Worm (Caenorhabditis elegans) whole organism, mixed stage, embryonic: ENCODE data around the gene Y45G5AM.9.

Experiments used
- M03D4.4 ChIP-seq: sonication (generic microtip); optimal IDR thresholded peaks from 2 replicates; lab custom pipeline; 2017; ENCODE audit warnings: mild to moderate bottlenecking, missing genetic modification characterization, missing compliant biosample characterization
- bed-3 ChIP-seq: fragments of 200-800 bp; sonication (Bioruptor generic); optimal IDR thresholded peaks from 3 replicates; lab custom pipeline; 2018; ENCODE audit warnings: mild to moderate bottlenecking, missing genetic modification characterization, moderate library complexity, missing compliant biosample characterization
- blmp-1 ChIP-seq: fragments of 150-350 bp; optimal IDR thresholded peaks from 2 replicates; lab custom pipeline; 2014; ENCODE audit warnings: missing biosample characterization, missing genetic modification characterization
- ceh-39 ChIP-seq: fragments of 150-350 bp; optimal IDR thresholded peaks from 2 replicates; lab custom pipeline; 2014; ENCODE audit warnings: missing biosample characterization, missing genetic modification characterization
- ceh-43 ChIP-seq: fragments of 200-800 bp; sonication (Bioruptor generic); optimal IDR thresholded peaks from 2 replicates; lab custom pipeline; 2018; ENCODE audit warnings: mild to moderate bottlenecking, missing genetic modification characterization, moderate library complexity, missing compliant biosample characterization
- ceh-83 ChIP-seq: fragments of 200-800 bp; sonication (Bioruptor generic); optimal IDR thresholded peaks from 2 replicates; lab custom pipeline; 2018; ENCODE audit warnings: mild to moderate bottlenecking, missing genetic modification characterization, missing compliant biosample characterization
- ces-1 ChIP-seq: fragments of 150-350 bp; optimal IDR thresholded peaks from 2 replicates; lab custom pipeline; 2014; ENCODE audit warnings: missing biosample characterization, missing genetic modification reagents, missing genetic modification characterization
- cnd-1 ChIP-seq: fragments of 200-800 bp; sonication (Bioruptor generic); optimal IDR thresholded peaks from 2 replicates; lab custom pipeline; 2018; ENCODE audit warnings: mild to moderate bottlenecking, missing genetic modification characterization, missing compliant biosample characterization
- drap-1 ChIP-seq: fragments of 200-800 bp; sonication (Bioruptor generic); optimal IDR thresholded peaks from 3 replicates; lab custom pipeline; 2018; ENCODE audit warnings: mild to moderate bottlenecking, missing genetic modification characterization, missing compliant biosample characterization
- elt-1 ChIP-seq: sonication (generic microtip); optimal IDR thresholded peaks from 2 replicates; lab custom pipeline; 2017; ENCODE audit warnings: missing genetic modification characterization, mild to moderate bottlenecking, missing compliant biosample characterization, antibody characterized with exemption, moderate library complexity, borderline replicate concordance; ENCODE audit not compliant: insufficient read depth
- flh-1 ChIP-seq: fragments of 200-800 bp; sonication (Bioruptor generic); optimal IDR thresholded peaks from 2 replicates; lab custom pipeline; 2018; ENCODE audit warnings: mild to moderate bottlenecking, missing genetic modification characterization, moderate library complexity, missing compliant biosample characterization
- ham-2 ChIP-seq: fragments of 200-800 bp; sonication (Bioruptor generic); optimal IDR thresholded peaks from 2 replicates; lab custom pipeline; 2018; ENCODE audit warnings: mild to moderate bottlenecking, missing genetic modification characterization, missing compliant biosample characterization
- hlh-1 ChIP-seq: fragments of 150-350 bp; optimal IDR thresholded peaks from 2 replicates; lab custom pipeline; 2014; ENCODE audit warnings: missing biosample characterization, missing genetic modification reagents, missing genetic modification characterization
- lin-13 ChIP-seq: fragments of 150-350 bp; optimal IDR thresholded peaks from 2 replicates; lab custom pipeline; 2014; ENCODE audit warnings: missing biosample characterization, missing genetic modification characterization
- lin-32 ChIP-seq: fragments of 200-800 bp; sonication (Bioruptor generic); optimal IDR thresholded peaks from 2 replicates; lab custom pipeline; 2018; ENCODE audit warnings: mild to moderate bottlenecking, missing genetic modification characterization, missing compliant biosample characterization
- lsy-2 ChIP-seq: fragments of 150-350 bp; optimal IDR thresholded peaks from 2 replicates; lab custom pipeline; 2014; ENCODE audit warnings: missing biosample characterization, missing genetic modification characterization
- mep-1 ChIP-seq: fragments of 150-350 bp; optimal IDR thresholded peaks from 2 replicates; lab custom pipeline; 2017; ENCODE audit warnings: missing biosample characterization, missing genetic modification reagents, missing genetic modification characterization, inconsistent platforms
- mls-2 ChIP-seq: sonication (generic microtip); optimal IDR thresholded peaks from 2 replicates; lab custom pipeline; 2016; ENCODE audit warnings: mild to moderate bottlenecking, missing genetic modification characterization, moderate library complexity, missing compliant biosample characterization
- nhr-12 ChIP-seq: fragments of 150-350 bp; optimal IDR thresholded peaks from 2 replicates; lab custom pipeline; 2014; ENCODE audit warnings: missing biosample characterization, missing genetic modification characterization
- nhr-2 ChIP-seq: fragments of 150-350 bp; optimal IDR thresholded peaks from 2 replicates; lab custom pipeline; 2014; ENCODE audit warnings: missing biosample characterization, missing genetic modification characterization
- nhr-28 ChIP-seq: fragments of 150-350 bp; optimal IDR thresholded peaks from 2 replicates; lab custom pipeline; 2014; ENCODE audit warnings: missing biosample characterization, missing genetic modification characterization
- snpc-4 ChIP-seq: fragments of 150-350 bp; optimal IDR thresholded peaks from 2 replicates; lab custom pipeline; 2014; ENCODE audit warnings: missing biosample characterization, missing genetic modification characterization
- sptf-1 ChIP-seq: sonication (generic microtip); optimal IDR thresholded peaks from 2 replicates; lab custom pipeline; 2017; ENCODE audit warnings: mild to moderate bottlenecking, missing genetic modification characterization, moderate library complexity, missing compliant biosample characterization
- tbx-8 ChIP-seq: fragments of 200-800 bp; sonication (Bioruptor generic); optimal IDR thresholded peaks from 2 replicates; lab custom pipeline; 2018; ENCODE audit warnings: mild to moderate bottlenecking, missing genetic modification characterization, moderate library complexity, missing compliant biosample characterization
- unc-120 ChIP-seq: sonication (generic microtip); optimal IDR thresholded peaks from 2 replicates; lab custom pipeline; 2017; ENCODE audit warnings: missing genetic modification characterization, missing compliant biosample characterization; ENCODE audit not compliant: poor library complexity, severe bottlenecking
- unc-62 ChIP-seq: fragments of 150-350 bp; optimal IDR thresholded peaks from 2 replicates; lab custom pipeline; 2014; ENCODE audit warnings: missing biosample characterization, missing genetic modification reagents, missing genetic modification characterization
- zip-8 ChIP-seq: fragments of 150-350 bp; optimal IDR thresholded peaks from 2 replicates; lab custom pipeline; 2014; ENCODE audit warnings: missing biosample characterization, missing genetic modification characterization
- ztf-11 ChIP-seq: fragments of 150-350 bp; optimal IDR thresholded peaks from 2 replicates; lab custom pipeline; 2014; ENCODE audit warnings: missing biosample characterization, missing genetic modification characterization

Gene Y45G5AM.9

DNA sequence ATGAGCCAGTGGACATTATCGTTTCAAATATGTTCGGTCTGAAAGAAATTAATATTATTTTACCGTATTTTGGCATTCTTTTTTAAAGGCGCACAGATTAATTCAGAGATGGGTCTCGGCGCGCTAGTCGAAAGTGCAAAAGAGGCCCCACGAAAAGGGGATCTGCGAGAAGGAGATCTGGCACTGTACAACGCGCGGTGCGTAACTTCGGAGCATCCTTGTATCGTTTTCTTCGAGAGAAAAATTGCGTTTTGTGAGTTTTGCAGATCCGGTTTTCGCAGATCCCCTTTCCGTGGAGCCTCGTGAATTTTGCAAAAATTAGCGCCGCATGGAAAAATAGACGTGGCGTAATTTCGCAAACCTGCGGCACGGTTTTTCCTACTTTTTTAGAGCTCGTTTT is 12.7 kb downstream of the Y45G5AM.9 start:
- no peak for TF ChIP-seq snpc-4 (tag; lab: Kevin White, UChicago)
- no peak for TF ChIP-seq unc-62 (GFP tag; lab: Kevin White, UChicago)
- TF ChIP-seq nhr-2 (tag; lab: Kevin White, UChicago) = no peak
- no peak for TF ChIP-seq nhr-28 (tag; lab: Kevin White, UChicago)
- no peak for TF ChIP-seq mls-2 (tag; lab: Kevin White, UChicago)
- no peak for TF ChIP-seq ces-1 (GFP tag; lab: Kevin White, UChicago)
- TF ChIP-seq mep-1 (tag; lab: Kevin White, UChicago) = no peak
- TF ChIP-seq ceh-43 (GFP tag; lab: Kevin White, UChicago) = no peak
- TF ChIP-seq hlh-1 (tag; lab: Kevin White, UChicago) = no peak
- no peak for TF ChIP-seq lin-13
- no peak for TF ChIP-seq ceh-39 (tag; lab: Kevin White, UChicago)
- TF ChIP-seq elt-1 (tag; lab: Kevin White, UChicago) = no peak
- no peak for TF ChIP-seq unc-120
- peak; percentile 45 for TF ChIP-seq cnd-1 (tag; lab: Kevin White, UChicago)
- peak; percentile 20 for TF ChIP-seq lin-32 (GFP tag; lab: Kevin White, UChicago)
- no peak for TF ChIP-seq blmp-1
- TF ChIP-seq sptf-1 = peak; percentile 2

DNA sequence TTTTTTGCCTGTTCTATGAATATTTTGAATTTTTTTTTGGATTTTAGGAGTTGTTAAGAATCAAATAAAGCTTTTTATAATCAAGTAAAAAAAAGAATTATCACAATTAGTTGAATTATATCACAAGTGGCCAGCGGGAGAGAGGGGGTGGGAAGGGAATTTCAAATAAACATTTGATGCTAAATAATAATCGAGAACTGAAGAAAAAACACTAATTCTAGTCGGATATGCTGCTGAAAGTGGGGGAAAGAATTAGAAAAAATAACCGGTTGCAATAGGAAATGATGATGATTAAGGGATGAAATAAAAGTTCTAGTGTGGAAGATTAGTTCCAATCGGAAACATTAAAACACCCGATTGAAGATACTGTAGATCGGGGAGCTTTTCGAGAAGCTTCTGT is 13.2 kb downstream of the Y45G5AM.9 start:
- TF ChIP-seq nhr-2 (tag; lab: Kevin White, UChicago) = no peak
- TF ChIP-seq unc-62 (GFP tag; lab: Kevin White, UChicago) = no peak
- no peak for TF ChIP-seq lin-13
- no peak for TF ChIP-seq ham-2
- TF ChIP-seq M03D4.4 (tag; lab: Kevin White, UChicago) = no peak
- TF ChIP-seq unc-120 = no peak
- TF ChIP-seq zip-8 = no peak
- TF ChIP-seq ceh-43 (GFP tag; lab: Kevin White, UChicago) = no peak
- no peak for TF ChIP-seq cnd-1 (tag; lab: Kevin White, UChicago)
- no peak for TF ChIP-seq flh-1 (GFP tag; lab: Kevin White, UChicago)
- no peak for TF ChIP-seq drap-1 (GFP tag; lab: Kevin White, UChicago)
- no peak for TF ChIP-seq bed-3 (GFP tag; lab: Kevin White, UChicago)
- no peak for TF ChIP-seq lsy-2 (tag; lab: Kevin White, UChicago)
- TF ChIP-seq tbx-8 (GFP tag; lab: Kevin White, UChicago) = no peak
- TF ChIP-seq hlh-1 (tag; lab: Kevin White, UChicago) = no peak

DNA sequence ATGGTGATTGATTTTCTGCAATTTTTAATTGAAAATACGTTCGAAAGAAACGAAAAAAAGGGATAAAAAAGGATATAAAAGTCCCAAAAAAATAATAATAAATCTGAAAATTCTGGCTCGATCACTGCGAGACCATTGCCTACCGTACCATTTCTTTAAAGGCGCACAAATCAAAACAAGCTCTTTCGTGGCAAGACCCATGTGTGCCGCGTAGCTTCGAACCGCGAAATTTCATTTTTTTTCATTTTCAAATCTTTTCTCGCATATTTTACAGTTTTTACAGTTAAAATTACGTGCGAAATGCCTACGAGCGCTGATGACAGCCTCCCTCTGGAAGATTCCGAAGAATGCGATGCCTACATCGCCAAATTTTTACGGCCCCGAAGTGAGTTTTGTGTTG is 18.8 kb downstream of the Y45G5AM.9 start, which contains the start of the genes coh-4 and pid-5:
coh-4 (minus strand) TSS at position 17 of the 400 bp plus-strand sequence.
pid-5 (plus strand) TSS at position 259 of the 400 bp plus-strand sequence.
- no peak for TF ChIP-seq unc-62 (GFP tag; lab: Kevin White, UChicago)
- no peak for TF ChIP-seq ceh-43 (GFP tag; lab: Kevin White, UChicago)
- no peak for TF ChIP-seq lin-32 (GFP tag; lab: Kevin White, UChicago)
- no peak for TF ChIP-seq hlh-1 (tag; lab: Kevin White, UChicago)
- TF ChIP-seq blmp-1 = no peak
- no peak for TF ChIP-seq ztf-11 (tag; lab: Kevin White, UChicago)
- TF ChIP-seq mls-2 (tag; lab: Kevin White, UChicago) = no peak

DNA sequence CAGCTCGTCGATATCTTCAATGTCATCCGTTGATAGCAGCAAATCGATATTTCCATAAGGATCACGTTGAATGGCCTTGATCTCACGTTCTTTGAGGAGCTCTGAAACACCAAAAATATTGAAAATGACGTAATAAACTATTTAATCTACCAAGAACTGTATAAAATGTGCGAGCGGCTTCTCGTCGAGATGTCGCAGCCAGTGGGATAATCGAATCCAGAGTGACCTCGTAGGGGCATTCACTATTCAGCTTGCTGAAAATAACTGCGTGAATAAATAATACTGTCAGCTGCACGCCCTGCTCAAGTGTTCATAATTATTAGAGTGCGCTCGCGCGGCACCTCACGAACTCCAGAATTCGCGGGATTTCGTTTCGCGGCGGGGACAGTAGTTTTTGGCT is 24.3 kb downstream of the Y45G5AM.9 start, which contains the start of gene Y45G5AM.7:
Y45G5AM.7 (minus strand) TSS at position 101 of the 400 bp plus-strand sequence.
- TF ChIP-seq drap-1 (GFP tag; lab: Kevin White, UChicago) = no peak
- TF ChIP-seq zip-8 = peak; percentile 21
- TF ChIP-seq tbx-8 (GFP tag; lab: Kevin White, UChicago) = no peak

DNA sequence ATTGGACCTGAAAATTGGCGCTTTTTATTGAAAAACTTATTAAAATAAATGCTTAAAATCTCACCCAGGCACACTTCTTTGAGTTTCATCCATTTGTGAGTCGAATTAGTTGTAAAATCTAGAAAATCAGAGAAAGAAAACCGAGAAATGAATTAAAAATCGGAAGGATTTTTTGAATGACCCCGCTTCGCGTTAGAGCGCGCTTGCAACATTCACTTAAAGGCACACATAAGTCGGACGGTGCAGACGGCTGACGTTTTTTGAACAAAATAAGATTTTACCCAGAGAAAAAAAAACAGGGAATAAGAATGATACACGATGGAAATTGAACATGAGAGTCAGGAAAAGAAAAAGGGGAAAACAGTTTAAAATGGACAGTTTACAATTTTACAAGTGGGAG is 24.8 kb downstream of the Y45G5AM.9 start:
- peak; percentile 41 for TF ChIP-seq mep-1 (tag; lab: Kevin White, UChicago)
- TF ChIP-seq ceh-39 (tag; lab: Kevin White, UChicago) = peak; percentile 19
- TF ChIP-seq bed-3 (GFP tag; lab: Kevin White, UChicago) = no peak
- peak; percentile 7 for TF ChIP-seq ces-1 (GFP tag; lab: Kevin White, UChicago)
- no peak for TF ChIP-seq lsy-2 (tag; lab: Kevin White, UChicago)

DNA sequence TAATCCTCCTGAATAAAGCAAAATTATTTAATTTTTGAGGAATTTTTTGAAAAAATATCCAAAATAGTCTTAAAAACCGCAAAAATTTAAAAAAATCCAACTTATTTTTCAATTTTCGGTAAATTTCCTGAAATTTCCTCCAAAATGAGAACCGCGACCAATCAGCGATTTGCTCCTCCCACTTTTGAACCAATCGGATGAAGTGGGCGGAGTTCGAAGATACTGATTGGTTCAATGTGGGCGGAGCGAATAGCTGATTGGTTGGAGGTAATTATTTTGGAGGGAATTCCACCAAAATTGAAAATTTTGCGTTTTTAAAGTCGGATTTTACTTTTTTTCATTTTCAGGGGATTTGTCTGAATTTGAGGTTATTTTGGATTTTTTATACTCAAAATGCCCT is 26.4 kb downstream of the Y45G5AM.9 start:
- TF ChIP-seq elt-1 (tag; lab: Kevin White, UChicago) (no peak), ceh-39 (tag; lab: Kevin White, UChicago) (no peak), ceh-43 (GFP tag; lab: Kevin White, UChicago) (no peak), ztf-11 (tag; lab: Kevin White, UChicago) (no peak), drap-1 (GFP tag; lab: Kevin White, UChicago) (no peak), unc-62 (GFP tag; lab: Kevin White, UChicago) (no peak), blmp-1 (no peak), nhr-12 (tag; lab: Kevin White, UChicago) (no peak), lsy-2 (tag; lab: Kevin White, UChicago) (no peak), cnd-1 (tag; lab: Kevin White, UChicago) (no peak), ces-1 (GFP tag; lab: Kevin White, UChicago) (no peak), ceh-83 (GFP tag; lab: Kevin White, UChicago) (no peak), nhr-28 (tag; lab: Kevin White, UChicago) (no peak)
